Fruit fly (Drosophila melanogaster): Measurements from ENCODE around the gene CG7990.

Gene CG7990

dm6 chrX:19243379-19243834, 41.6 kb upstream of the CG7990 start, which contains the start of gene CG7889 (continued):
- peak; percentile 39 for TF ChIP-seq CG3919 (GFP tag; optimal IDR thresholded peaks at IDR 0.05)
- no peak for TF ChIP-seq vri (GFP tag; optimal IDR thresholded peaks at IDR 0.05)
- no peak for TF ChIP-seq fd59A (GFP tag; optimal IDR thresholded peaks at IDR 0.05)
- TF ChIP-seq ss (GFP tag; optimal IDR thresholded peaks at IDR 0.05) = no peak
- peak; percentile 29 for TF ChIP-seq Eip75B (GFP tag; optimal IDR thresholded peaks at IDR 0.05)
- peak; percentile 29 for TF ChIP-seq CG6854 (GFP tag; optimal IDR thresholded peaks at IDR 0.05)
- no peak for TF ChIP-seq Lpt (GFP tag; optimal IDR thresholded peaks at IDR 0.05)
- no peak for TF ChIP-seq CG16779 (tag; optimal IDR thresholded peaks at IDR 0.05)
- no peak for TF ChIP-seq Sox15 (GFP tag; optimal IDR thresholded peaks at IDR 0.05)

DNA sequence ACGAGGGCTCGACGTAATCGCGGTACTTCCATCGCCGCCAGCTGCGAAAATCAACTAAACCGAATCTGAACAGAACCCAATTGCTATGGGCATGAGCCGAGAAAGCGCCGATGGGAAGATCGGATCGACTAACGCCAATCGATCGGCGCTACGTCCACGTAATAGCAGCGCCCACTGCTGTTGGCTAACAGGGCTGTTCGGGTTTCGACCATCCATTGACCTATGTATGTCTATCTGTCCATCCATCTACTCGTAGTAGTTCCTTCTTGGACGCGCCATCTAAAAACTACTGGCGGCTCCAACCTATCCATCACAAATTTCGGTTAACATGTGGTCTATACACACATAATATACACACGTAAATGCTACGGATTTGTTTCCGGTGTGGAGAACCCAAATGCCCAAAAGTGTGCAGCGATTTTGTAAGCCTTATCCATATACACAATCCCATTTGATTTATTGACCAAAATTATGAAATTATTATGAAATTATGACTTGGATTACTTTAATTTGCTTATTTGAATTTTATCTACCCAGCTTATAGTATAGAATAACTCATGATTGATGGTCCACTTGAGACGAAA, 40.1 kb upstream of the CG7990 start, which contains the start of gene CG14196:
Gene CG14196 (minus strand): TSS at position 51 of the 584 bp plus-strand sequence.
- TF ChIP-seq CG6792 (GFP tag; optimal IDR thresholded peaks at IDR 0.05) (no peak), dac (GFP tag; optimal IDR thresholded peaks at IDR 0.05) (no peak), Eip78C (GFP tag) (peak; percentile 52), Gug (GFP tag; IDR thresholded peaks at IDR 0.05) (no peak), CG4318 (GFP tag; optimal IDR thresholded peaks at IDR 0.05) (no peak), CG3919 (GFP tag; optimal IDR thresholded peaks at IDR 0.05) (no peak), vri (GFP tag; optimal IDR thresholded peaks at IDR 0.05) (peak; percentile 5), svp (GFP tag) (peak; percentile 79), CG10631 (GFP tag; optimal IDR thresholded peaks at IDR 0.05) (no peak)

dm6 chrX:19240230-19240839, 38.6 kb upstream of the CG7990 start:
- TF ChIP-seq eg (GFP tag; IDR thresholded peaks at IDR 0.05) = no peak
- no peak for TF ChIP-seq ss (GFP tag; optimal IDR thresholded peaks at IDR 0.05)
- TF ChIP-seq CG6163 (GFP tag; IDR thresholded peaks at IDR 0.05) = no peak
- TF ChIP-seq vri (GFP tag; optimal IDR thresholded peaks at IDR 0.05) = no peak
- TF ChIP-seq esn (GFP tag; optimal IDR thresholded peaks at IDR 0.05) = no peak
- no peak for TF ChIP-seq dsx (GFP tag; optimal IDR thresholded peaks at IDR 0.05; ENCODE audit: poor library complexity, severe bottlenecking)
- no peak for TF ChIP-seq acj6 (GFP tag; optimal IDR thresholded peaks at IDR 0.05)
- TF ChIP-seq CG8319 (GFP tag; optimal IDR thresholded peaks at IDR 0.05) = no peak
- no peak for TF ChIP-seq fd85E (GFP tag; optimal IDR thresholded peaks at IDR 0.05)
- TF ChIP-seq CG4318 (GFP tag; optimal IDR thresholded peaks at IDR 0.05) = no peak

DNA sequence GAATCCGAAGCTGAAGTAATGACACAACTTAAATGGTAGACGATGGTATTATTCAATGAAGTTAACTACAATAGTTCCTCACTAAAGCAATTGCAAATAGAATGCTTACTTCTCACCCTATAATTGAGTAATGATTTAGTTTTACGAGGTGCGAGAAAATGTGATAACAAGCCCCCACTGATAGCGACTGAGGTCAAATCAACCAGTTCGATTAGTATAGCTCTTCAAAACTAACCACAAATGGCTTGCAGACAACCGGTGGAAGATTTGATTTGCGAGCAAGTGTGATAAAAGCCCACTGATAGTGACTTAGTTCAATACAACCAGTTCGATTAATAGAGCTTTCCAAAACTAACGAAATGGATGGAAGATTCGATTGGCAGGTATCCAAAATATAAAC, 37.6 kb upstream of the CG7990 start:
- no peak for TF ChIP-seq achi (GFP tag; optimal IDR thresholded peaks at IDR 0.05)
- TF ChIP-seq CG8632 (GFP tag; optimal IDR thresholded peaks at IDR 0.05) = no peak
- no peak for TF ChIP-seq Smox (GFP tag; optimal IDR thresholded peaks at IDR 0.05)
- no peak for TF ChIP-seq CG3032 (tag; optimal IDR thresholded peaks at IDR 0.05)
- no peak for TF ChIP-seq dac (GFP tag; optimal IDR thresholded peaks at IDR 0.05)
- no peak for TF ChIP-seq esn (GFP tag; optimal IDR thresholded peaks at IDR 0.05)
- no peak for TF ChIP-seq CG9139 (GFP tag; optimal IDR thresholded peaks at IDR 0.05)
- TF ChIP-seq Gug (GFP tag; IDR thresholded peaks at IDR 0.05) = no peak
- no peak for TF ChIP-seq CG6792 (GFP tag; optimal IDR thresholded peaks at IDR 0.05)
- TF ChIP-seq CG1621 (tag; optimal IDR thresholded peaks at IDR 0.05) = no peak
- no peak for TF ChIP-seq CG6854 (GFP tag; optimal IDR thresholded peaks at IDR 0.05)
- TF ChIP-seq topi (GFP tag; optimal IDR thresholded peaks at IDR 0.05) = no peak
- no peak for TF ChIP-seq Hr4 (GFP tag; optimal IDR thresholded peaks at IDR 0.05)
- no peak for TF ChIP-seq Met (GFP tag; optimal IDR thresholded peaks at IDR 0.05)
- TF ChIP-seq spab (GFP tag; optimal IDR thresholded peaks at IDR 0.05) = no peak
- TF ChIP-seq pdm3 (GFP tag; optimal IDR thresholded peaks at IDR 0.05) = no peak
- no peak for TF ChIP-seq CG11902 (GFP tag; optimal IDR thresholded peaks at IDR 0.05)
- no peak for TF ChIP-seq acj6 (GFP tag; optimal IDR thresholded peaks at IDR 0.05)
- TF ChIP-seq Eip78C (GFP tag) = no peak
